Worm (Caenorhabditis elegans) whole organism, L3 larva: Measurements from ENCODE around the gene srw-11.

Source experiments
- R02D3.7 ChIP-seq: fragments of 150-350 bp; optimal IDR thresholded peaks from 2 replicates; lab custom pipeline; 2014; ENCODE audit warnings: missing biosample characterization, missing genetic modification characterization
- ZK546.5 ChIP-seq: sonication (generic microtip); optimal IDR thresholded peaks from 2 replicates; lab custom pipeline; 2017; ENCODE audit warnings: missing biosample characterization, missing genetic modification characterization
- aly-2 ChIP-seq: fragments of 150-350 bp; optimal IDR thresholded peaks from 2 replicates; lab custom pipeline; 2014; ENCODE audit warnings: missing biosample characterization, missing genetic modification characterization
- ama-1 ChIP-seq: fragments of 150-350 bp; optimal IDR thresholded peaks from 2 replicates; lab custom pipeline; 2018
- ceh-16 ChIP-seq: sonication (generic microtip); optimal IDR thresholded peaks from 2 replicates; lab custom pipeline; 2017; ENCODE audit warnings: missing biosample characterization, missing genetic modification characterization
- ceh-28 ChIP-seq: fragments of 150-350 bp; optimal IDR thresholded peaks from 2 replicates; lab custom pipeline; 2014; ENCODE audit warnings: missing biosample characterization, missing genetic modification reagents, missing genetic modification characterization
- ceh-82 ChIP-seq: fragments of 150-350 bp; optimal IDR thresholded peaks from 2 replicates; lab custom pipeline; 2014; ENCODE audit warnings: missing biosample characterization, missing genetic modification characterization
- daf-12 ChIP-seq: fragments of 150-350 bp; optimal IDR thresholded peaks from 2 replicates; lab custom pipeline; 2014; ENCODE audit warnings: missing biosample characterization, missing genetic modification reagents, missing genetic modification characterization
- egl-27 ChIP-seq: sonication (generic microtip); optimal IDR thresholded peaks from 4 replicates; lab custom pipeline; 2017; ENCODE audit warnings: missing biosample characterization, missing genetic modification reagents, missing genetic modification characterization
- egl-5 ChIP-seq: fragments of 150-350 bp; optimal IDR thresholded peaks from 2 replicates; lab custom pipeline; 2017; ENCODE audit warnings: missing biosample characterization, missing genetic modification reagents, missing genetic modification characterization, inconsistent platforms
- elt-1 ChIP-seq: fragments of 150-350 bp; optimal IDR thresholded peaks from 2 replicates; lab custom pipeline; 2014; ENCODE audit warnings: missing biosample characterization, missing genetic modification characterization
- elt-2 ChIP-seq: sonication (generic microtip); optimal IDR thresholded peaks from 2 replicates; lab custom pipeline; 2016; ENCODE audit warnings: missing genetic modification reagents, mild to moderate bottlenecking, missing genetic modification characterization, missing compliant biosample characterization
- elt-3 ChIP-seq, 3 experiments: fragments of 150-350 bp in 1 of 3; sonication (generic microtip) in 2 of 3; optimal IDR thresholded peaks; 2 replicates in 2 of 3; 4 replicates in 1 of 3; lab custom pipeline; 2014 to 2017; ENCODE audit warnings: missing biosample characterization in 3 of 3, missing genetic modification characterization in 3 of 3
- eor-1 ChIP-seq, 2 experiments: fragments of 150-350 bp; optimal IDR thresholded peaks; 2 replicates each; lab custom pipeline; 2014 to 2018; ENCODE audit warnings: missing biosample characterization in 2 of 2, missing genetic modification characterization in 2 of 2
- fkh-10 ChIP-seq: sonication (generic microtip); optimal IDR thresholded peaks from 2 replicates; lab custom pipeline; 2017; ENCODE audit warnings: missing biosample characterization, missing genetic modification reagents, missing genetic modification characterization
- fos-1 ChIP-seq: fragments of 150-350 bp; optimal IDR thresholded peaks from 2 replicates; lab custom pipeline; 2014; ENCODE audit warnings: missing biosample characterization, missing genetic modification characterization
- hmg-11 ChIP-seq: sonication (generic microtip); optimal IDR thresholded peaks from 2 replicates; lab custom pipeline; 2016; ENCODE audit warnings: missing genetic modification characterization, missing compliant biosample characterization
- jun-1 ChIP-seq: fragments of 150-350 bp; optimal IDR thresholded peaks from 2 replicates; lab custom pipeline; 2014; ENCODE audit warnings: missing biosample characterization, missing genetic modification reagents, missing genetic modification characterization
- lin-15B ChIP-seq: fragments of 150-350 bp; optimal IDR thresholded peaks from 2 replicates; lab custom pipeline; 2014; ENCODE audit warnings: missing biosample characterization, missing genetic modification characterization
- lin-39 ChIP-seq: fragments of 150-350 bp; optimal IDR thresholded peaks from 2 replicates; lab custom pipeline; 2018; ENCODE audit warnings: missing biosample characterization, missing genetic modification reagents, missing genetic modification characterization
- lsy-12 ChIP-seq: sonication (generic microtip); optimal IDR thresholded peaks from 2 replicates; lab custom pipeline; 2016; ENCODE audit warnings: mild to moderate bottlenecking, missing genetic modification characterization, missing compliant biosample characterization
- nfya-1 ChIP-seq: sonication (generic microtip); optimal IDR thresholded peaks from 2 replicates; lab custom pipeline; 2017; ENCODE audit warnings: missing genetic modification characterization, mild to moderate bottlenecking, missing compliant biosample characterization, antibody characterized with exemption, moderate library complexity; ENCODE audit not compliant: insufficient read depth
- nhr-12 ChIP-seq: fragments of 150-350 bp; optimal IDR thresholded peaks from 2 replicates; lab custom pipeline; 2014; ENCODE audit warnings: missing biosample characterization, missing genetic modification characterization
- nhr-23 ChIP-seq: fragments of 150-350 bp; optimal IDR thresholded peaks from 2 replicates; lab custom pipeline; 2014; ENCODE audit warnings: missing biosample characterization, missing genetic modification reagents, missing genetic modification characterization
- nhr-25 ChIP-seq: sonication (generic microtip); optimal IDR thresholded peaks from 2 replicates; lab custom pipeline; 2017; ENCODE audit warnings: missing biosample characterization, missing genetic modification characterization
- nhr-28 ChIP-seq: fragments of 150-350 bp; optimal IDR thresholded peaks from 2 replicates; lab custom pipeline; 2014; ENCODE audit warnings: missing biosample characterization, missing genetic modification characterization
- nhr-43 ChIP-seq: sonication (generic microtip); optimal IDR thresholded peaks from 2 replicates; lab custom pipeline; 2016; ENCODE audit warnings: mild to moderate bottlenecking, missing genetic modification characterization, missing compliant biosample characterization; ENCODE audit not compliant: poor library complexity, severe bottlenecking
- nhr-67 ChIP-seq: fragments of 150-350 bp; optimal IDR thresholded peaks from 2 replicates; lab custom pipeline; 2014; ENCODE audit warnings: missing biosample characterization, missing genetic modification characterization
- nhr-76 ChIP-seq: fragments of 150-350 bp; sonication (generic microtip); optimal IDR thresholded peaks from 5 replicates; lab custom pipeline; 2014; ENCODE audit warnings: missing biosample characterization, missing genetic modification characterization
- nhr-77 ChIP-seq: fragments of 150-350 bp; optimal IDR thresholded peaks from 2 replicates; lab custom pipeline; 2014; ENCODE audit warnings: missing biosample characterization, missing genetic modification characterization
- pha-4 ChIP-seq: fragments of 150-350 bp; optimal IDR thresholded peaks from 2 replicates; lab custom pipeline; 2014; ENCODE audit warnings: missing biosample characterization, missing genetic modification reagents, missing genetic modification characterization
- pqm-1 ChIP-seq: fragments of 150-350 bp; optimal IDR thresholded peaks from 2 replicates; lab custom pipeline; 2017; ENCODE audit warnings: missing biosample characterization, missing genetic modification characterization, inconsistent platforms
- sea-2 ChIP-seq: fragments of 150-350 bp; sonication (generic microtip); optimal IDR thresholded peaks from 4 replicates; lab custom pipeline; 2014; ENCODE audit warnings: missing biosample characterization, missing genetic modification reagents, missing genetic modification characterization
- skn-1 ChIP-seq: fragments of 150-350 bp; optimal IDR thresholded peaks from 2 replicates; lab custom pipeline; 2014; ENCODE audit warnings: missing biosample characterization, missing genetic modification characterization
- snpc-4 ChIP-seq: fragments of 150-350 bp; optimal IDR thresholded peaks from 2 replicates; lab custom pipeline; 2014; ENCODE audit warnings: missing biosample characterization, missing genetic modification characterization
- tbx-2 ChIP-seq: sonication (generic microtip); optimal IDR thresholded peaks from 2 replicates; lab custom pipeline; 2016; ENCODE audit warnings: mild to moderate bottlenecking, missing genetic modification characterization, missing compliant biosample characterization
- unc-39 ChIP-seq: sonication (generic microtip); optimal IDR thresholded peaks from 4 replicates; lab custom pipeline; 2017; ENCODE audit warnings: missing biosample characterization, missing genetic modification characterization
- zag-1 ChIP-seq: fragments of 150-350 bp; optimal IDR thresholded peaks from 2 replicates; lab custom pipeline; 2014; ENCODE audit warnings: missing biosample characterization, missing genetic modification characterization
- ztf-11 ChIP-seq: fragments of 150-350 bp; optimal IDR thresholded peaks from 2 replicates; lab custom pipeline; 2014; ENCODE audit warnings: missing biosample characterization, missing genetic modification characterization
- ztf-4 ChIP-seq: fragments of 150-350 bp; optimal IDR thresholded peaks from 2 replicates; lab custom pipeline; 2014; ENCODE audit warnings: missing biosample characterization, missing genetic modification characterization

Gene srw-11

ce11 chrV:15192377-15192776, 47.7 kb downstream of the srw-11 start, which contains the start of gene plc-2:
Gene plc-2, plus strand, starts transcription at chrV:15192572.
- TF ChIP-seq ceh-16 (tag; lab: Kevin White, UChicago): no peak
- no peak for TF ChIP-seq elt-1 (tag; lab: Kevin White, UChicago)
- no peak for TF ChIP-seq tbx-2 (tag; lab: Kevin White, UChicago)
- TF ChIP-seq unc-39: no peak
- TF ChIP-seq egl-27: no peak
- TF ChIP-seq elt-2 (tag; lab: Kevin White, UChicago): peak; percentile 82
- TF ChIP-seq ama-1 (lab: Kevin White, UChicago): no peak
- TF ChIP-seq nhr-28 (tag; lab: Kevin White, UChicago): no peak
- TF ChIP-seq nhr-43 (tag; lab: Kevin White, UChicago): no peak
- TF ChIP-seq pqm-1 (tag; lab: Kevin White, UChicago): peak; percentile 78
- no peak for TF ChIP-seq ZK546.5
- no peak for TF ChIP-seq zag-1 (tag; lab: Kevin White, UChicago)
- TF ChIP-seq pha-4: peak; percentile 44
- no peak for TF ChIP-seq nfya-1 (tag; lab: Kevin White, UChicago)
- no peak for TF ChIP-seq nhr-12 (tag; lab: Kevin White, UChicago)
- no peak for TF ChIP-seq ceh-28 (tag; lab: Kevin White, UChicago)
- TF ChIP-seq lin-15B (tag; lab: Kevin White, UChicago): no peak
- TF ChIP-seq nhr-76 (tag; lab: Kevin White, UChicago): no peak
- no peak for TF ChIP-seq ceh-82 (tag; lab: Kevin White, UChicago)
- peak; percentile 47 for TF ChIP-seq jun-1
- TF ChIP-seq fkh-10: no peak
- no peak for TF ChIP-seq aly-2 (tag; lab: Kevin White, UChicago)
- no peak for TF ChIP-seq elt-3 (tag; optimal IDR thresholded peaks at IDR 0.05; lab: Kevin White, UChicago)
- no peak for TF ChIP-seq snpc-4 (tag; lab: Kevin White, UChicago)
- no peak for TF ChIP-seq skn-1 (tag; lab: Kevin White, UChicago)

- TF ChIP-seq sea-2 (GFP tag; lab: Kevin White, UChicago) (no peak), nhr-67 (tag; lab: Kevin White, UChicago) (no peak), hmg-11 (no peak), snpc-4 (tag; lab: Kevin White, UChicago) (no peak), ZK546.5 (no peak), nhr-23 (tag; lab: Kevin White, UChicago) (no peak), pha-4 (no peak), ceh-16 (tag; lab: Kevin White, UChicago) (no peak), nhr-76 (tag; lab: Kevin White, UChicago) (no peak), fos-1 (tag; lab: Kevin White, UChicago) (no peak), ceh-82 (tag; lab: Kevin White, UChicago) (no peak), elt-3 (tag; optimal IDR thresholded peaks at IDR 0.05; lab: Kevin White, UChicago) (no peak), nhr-77 (tag; lab: Kevin White, UChicago) (no peak), lin-15B (tag; lab: Kevin White, UChicago) (no peak), eor-1 (tag; optimal IDR thresholded peaks at IDR 0.05; lab: Kevin White, UChicago) (no peak), egl-5 (tag; lab: Kevin White, UChicago) (no peak), jun-1 (no peak), R02D3.7 (no peak)
- TF ChIP-seq, all 47 proteins: peak for 0
Measured at ce11 chrV:15191971-15192370, 48.1 kb downstream of the srw-11 start.

- peak; percentile 81 for TF ChIP-seq skn-1 (tag; lab: Kevin White, UChicago)
- peak; percentile 72 for TF ChIP-seq ztf-4 (tag; lab: Kevin White, UChicago)
- peak; percentile 76 for TF ChIP-seq lin-39 (tag; lab: Kevin White, UChicago)
- no peak for TF ChIP-seq R02D3.7
- TF ChIP-seq tbx-2 (tag; lab: Kevin White, UChicago): peak; percentile 82
- peak; percentile 71 for TF ChIP-seq nfya-1 (tag; lab: Kevin White, UChicago)
- peak; percentile 69 for TF ChIP-seq elt-2 (tag; lab: Kevin White, UChicago)
- TF ChIP-seq lsy-12: peak; percentile 87
- no peak for TF ChIP-seq ZK546.5
- TF ChIP-seq fkh-10: no peak
- TF ChIP-seq hmg-11: peak; percentile 76
- TF ChIP-seq nhr-23 (tag; lab: Kevin White, UChicago): peak; percentile 45
- peak; percentile 54 for TF ChIP-seq lin-15B (tag; lab: Kevin White, UChicago)
- peak; percentile 61 for TF ChIP-seq fos-1 (tag; lab: Kevin White, UChicago)
- TF ChIP-seq ceh-82 (tag; lab: Kevin White, UChicago): peak; percentile 10
- no peak for TF ChIP-seq ceh-28 (tag; lab: Kevin White, UChicago)
- TF ChIP-seq pqm-1 (tag; lab: Kevin White, UChicago): peak; percentile 42
- TF ChIP-seq ama-1 (lab: Kevin White, UChicago): peak; percentile 94
- peak; percentile 45 for TF ChIP-seq aly-2 (tag; lab: Kevin White, UChicago)
- TF ChIP-seq nhr-77 (tag; lab: Kevin White, UChicago): peak; percentile 34
- TF ChIP-seq nhr-43 (tag; lab: Kevin White, UChicago): peak; percentile 75
- TF ChIP-seq snpc-4 (tag; lab: Kevin White, UChicago): no peak
- peak; percentile 40 for TF ChIP-seq jun-1
- TF ChIP-seq nhr-25 (tag; lab: Kevin White, UChicago): peak; percentile 84
- no peak for TF ChIP-seq nhr-76 (tag; lab: Kevin White, UChicago)
- TF ChIP-seq daf-12 (tag; lab: Kevin White, UChicago): no peak
- peak; percentile 74 for TF ChIP-seq pha-4
- TF ChIP-seq ztf-11 (tag; lab: Kevin White, UChicago): no peak
- TF ChIP-seq sea-2 (GFP tag; lab: Kevin White, UChicago): no peak
Measured at ce11 chrV:15190903-15191302, 49.2 kb downstream of the srw-11 start, which contains the start of gene Y75B12B.11. Gene Y75B12B.11, plus strand, starts transcription at chrV:15191296.
